Worm (Caenorhabditis elegans) whole organism, L4/young adult: ENCODE results near the gene K11D12.8.

Experiments used
- dao-5 ChIP-seq: sonication (generic microtip); optimal IDR thresholded peaks from 2 replicates; lab custom pipeline; 2016; ENCODE audit warnings: missing genotype, missing genetic modification characterization, moderate library complexity, missing compliant biosample characterization
- him-1 ChIP-seq: sonication (generic microtip); optimal IDR thresholded peaks from 2 replicates; lab custom pipeline; 2016; ENCODE audit warnings: missing genotype, missing genetic modification reagents, missing genetic modification characterization, missing compliant biosample characterization

DNA sequence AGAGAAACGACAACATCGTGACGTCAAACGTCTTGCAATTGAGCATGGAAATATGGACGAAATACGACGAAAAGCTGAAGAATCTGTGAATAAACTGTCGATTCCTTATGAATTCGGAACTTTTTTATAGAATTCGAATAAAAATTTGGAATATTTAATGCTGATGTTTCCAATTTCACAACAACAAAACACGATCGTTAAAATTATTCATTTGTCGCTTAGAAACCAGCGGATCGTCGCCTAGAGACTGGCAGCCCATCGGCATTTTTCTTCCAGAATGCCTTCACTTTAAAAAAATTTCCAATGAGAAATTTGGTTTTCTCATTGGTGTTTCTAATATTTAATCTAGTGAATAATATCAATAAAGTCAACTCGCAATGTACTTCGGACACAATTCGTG lies 12.5 kb upstream of the K11D12.8 start, which contains the start of gene cwp-4:
- TF ChIP-seq dao-5 (tag; lab: Kevin White, UChicago) (no peak), him-1 (no peak)
